Worm (Caenorhabditis elegans): ENCODE results near the gene clec-168.

ce11 chrIV:1286549-1286948 lies 29.8 kb downstream of the clec-168 start:
- TF ChIP-seq ztf-11 (tag; optimal IDR thresholded peaks at IDR 0.05) (no peak), fos-1 (tag; optimal IDR thresholded peaks at IDR 0.05) (no peak), mab-5 (tag; optimal IDR thresholded peaks at IDR 0.05) (no peak)
